Fruit fly (Drosophila melanogaster) whole organism, embryonic: ENCODE measurements around the gene Jhbp13.

Experiments used
- Adf1 ChIP-seq: fragments of 200-800 bp; sonication (Bioruptor generic); IDR thresholded peaks from 2 replicates; pipeline ENCODE4 v1.3.6; 2022; ENCODE audit warnings: missing biosample characterization, missing genetic modification characterization
- Antp ChIP-seq: fragments of 200-800 bp; sonication (Bioruptor generic); optimal IDR thresholded peaks from 3 replicates; lab custom pipeline; 2016; ENCODE audit warnings: missing biosample characterization, missing genetic modification characterization
- CG10979 ChIP-seq: fragments of 200-800 bp; sonication (Bioruptor generic); optimal IDR thresholded peaks from 2 replicates; lab custom pipeline; 2018; ENCODE audit warnings: missing biosample characterization, mild to moderate bottlenecking, missing genetic modification characterization, moderate library complexity
- CG12391 ChIP-seq: fragments of 200-800 bp; sonication (Bioruptor generic); optimal IDR thresholded peaks from 3 replicates; lab custom pipeline; 2018; ENCODE audit warnings: missing biosample characterization, mild to moderate bottlenecking, missing genetic modification characterization, moderate library complexity
- CG13287 ChIP-seq: fragments of 200-800 bp; sonication (Bioruptor generic); IDR thresholded peaks from 2 replicates; pipeline ENCODE4 v1.3.6; 2022; ENCODE audit warnings: missing biosample characterization, missing genetic modification characterization; ENCODE audit not compliant: partially characterized antibody
- CG13424 ChIP-seq: fragments of 200-800 bp; sonication (Bioruptor generic); optimal IDR thresholded peaks from 2 replicates; lab custom pipeline; 2019; ENCODE audit warnings: missing biosample characterization, mild to moderate bottlenecking, missing genetic modification characterization, moderate library complexity
- CG14441 ChIP-seq: fragments of 200-800 bp; sonication (Bioruptor generic); IDR thresholded peaks from 2 replicates; pipeline ENCODE4 v1.3.6; 2022; ENCODE audit warnings: missing biosample characterization, missing genetic modification characterization
- CG15696 ChIP-seq: fragments of 200-800 bp; sonication (Bioruptor generic); optimal IDR thresholded peaks from 2 replicates; lab custom pipeline; 2019; ENCODE audit warnings: missing biosample characterization, mild to moderate bottlenecking, missing genetic modification characterization, moderate library complexity
- CG17361 ChIP-seq: fragments of 200-800 bp; sonication (Bioruptor generic); IDR thresholded peaks from 3 replicates; pipeline ENCODE4 v1.3.6; 2022; ENCODE audit warnings: missing biosample characterization, missing genetic modification characterization
- CG18476 ChIP-seq: fragments of 200-800 bp; sonication (Bioruptor generic); optimal IDR thresholded peaks from 2 replicates; lab custom pipeline; 2016; ENCODE audit warnings: missing biosample characterization, mild to moderate bottlenecking, missing genetic modification characterization
- CG2116 ChIP-seq: fragments of 200-800 bp; sonication (Bioruptor generic); optimal IDR thresholded peaks from 3 replicates; lab custom pipeline; 2018; ENCODE audit warnings: missing biosample characterization, mild to moderate bottlenecking, missing genetic modification characterization
- CG2129 ChIP-seq: fragments of 200-800 bp; sonication (Bioruptor generic); IDR thresholded peaks from 2 replicates; pipeline ENCODE4 v1.3.6; 2022; ENCODE audit warnings: missing biosample characterization, missing genetic modification characterization; ENCODE audit not compliant: partially characterized antibody
- CG2712 ChIP-seq: fragments of 200-800 bp; optimal IDR thresholded peaks from 3 replicates; lab custom pipeline; 2019; ENCODE audit warnings: missing biosample characterization, mild to moderate bottlenecking, missing genetic modification characterization, moderate library complexity
- CG30020 ChIP-seq: fragments of 200-800 bp; optimal IDR thresholded peaks from 2 replicates; lab custom pipeline; 2019; ENCODE audit warnings: missing biosample characterization, mild to moderate bottlenecking, missing genetic modification characterization, moderate library complexity
- CG30403 ChIP-seq: fragments of 200-800 bp; sonication (Bioruptor generic); optimal IDR thresholded peaks from 3 replicates; lab custom pipeline; 2016; ENCODE audit warnings: missing biosample characterization, missing genetic modification characterization
- CG32532 ChIP-seq: fragments of 200-800 bp; sonication (Bioruptor generic); IDR thresholded peaks from 2 replicates; pipeline ENCODE4 v1.3.6; 2022; ENCODE audit warnings: missing biosample characterization, missing genetic modification characterization
- CG6254 ChIP-seq: fragments of 200-800 bp; sonication (Bioruptor generic); optimal IDR thresholded peaks from 3 replicates; lab custom pipeline; 2017; ENCODE audit warnings: mild to moderate bottlenecking, missing biosample characterization, missing genetic modification reagents, missing genetic modification characterization
- CG6689 ChIP-seq: fragments of 200-800 bp; sonication (Bioruptor generic); IDR thresholded peaks from 2 replicates; pipeline ENCODE4 v1.3.6; 2022; ENCODE audit warnings: missing biosample characterization, missing genetic modification characterization
- CG7357 ChIP-seq: fragments of 200-800 bp; sonication (Bioruptor generic); IDR thresholded peaks from 3 replicates; pipeline ENCODE4 v1.3.6; 2022; ENCODE audit warnings: missing biosample characterization, missing genetic modification characterization
- CG8089 ChIP-seq: fragments of 200-800 bp; sonication (Bioruptor generic); optimal IDR thresholded peaks from 3 replicates; lab custom pipeline; 2016; ENCODE audit warnings: missing biosample characterization, missing genetic modification characterization
- CG9437 ChIP-seq: fragments of 200-800 bp; sonication (Bioruptor generic); optimal IDR thresholded peaks from 2 replicates; lab custom pipeline; 2018; ENCODE audit warnings: missing biosample characterization, mild to moderate bottlenecking, missing genetic modification characterization
- CG9932 ChIP-seq: fragments of 200-800 bp; sonication (Bioruptor generic); IDR thresholded peaks from 2 replicates; pipeline ENCODE4 v1.3.6; 2022; ENCODE audit warnings: missing biosample characterization, missing genetic modification characterization
- CoRest ChIP-seq: fragments of 200-800 bp; sonication (Bioruptor generic); optimal IDR thresholded peaks from 3 replicates; lab custom pipeline; 2018; ENCODE audit warnings: missing biosample characterization, mild to moderate bottlenecking, missing genetic modification characterization, moderate library complexity
- Gug ChIP-seq: fragments of 200-800 bp; sonication (Bioruptor generic); IDR thresholded peaks from 4 replicates; pipeline ENCODE4 v1.3.6; 2022; ENCODE audit warnings: missing biosample characterization, missing genetic modification characterization
- MESR4 ChIP-seq: fragments of 200-800 bp; sonication (Bioruptor generic); optimal IDR thresholded peaks from 2 replicates; lab custom pipeline; 2018; ENCODE audit warnings: missing biosample characterization, mild to moderate bottlenecking, missing genetic modification characterization, moderate library complexity
- NC2β ChIP-seq: fragments of 200-800 bp; sonication (Bioruptor generic); optimal IDR thresholded peaks from 2 replicates; lab custom pipeline; 2016; ENCODE audit warnings: missing biosample characterization, missing genetic modification characterization
- Ptx1 ChIP-seq: fragments of 200-800 bp; sonication (Bioruptor generic); IDR thresholded peaks from 2 replicates; pipeline ENCODE4 v1.3.6; 2022; ENCODE audit warnings: missing biosample characterization, missing genetic modification characterization
- Stat92E ChIP-seq, 3 experiments: fragments of >200 bp in 2 of 3; fragments of 200-800 bp in 1 of 3; sonication (Bioruptor generic) in 1 of 3; optimal IDR thresholded peaks; 2 replicates each; lab custom pipeline; 2017 to 2019; ENCODE audit warnings: missing biosample characterization in 3 of 3, missing genetic modification characterization in 3 of 3, mild to moderate bottlenecking in 1 of 3, moderate library complexity in 1 of 3
- Trl ChIP-seq, 3 experiments: fragments of >200 bp in 2 of 3; fragments of 200-800 bp in 1 of 3; sonication (Bioruptor generic) in 1 of 3; optimal IDR thresholded peaks; 2 replicates in 1 of 3; 3 replicates in 2 of 3; lab custom pipeline; 2016 to 2017; ENCODE audit warnings: missing biosample characterization in 1 of 3, missing genetic modification characterization in 1 of 3
- Xrp1 ChIP-seq: fragments of 200-800 bp; sonication (Bioruptor generic); IDR thresholded peaks from 2 replicates; pipeline ENCODE4 v1.3.6; 2022; ENCODE audit warnings: missing biosample characterization, missing genetic modification characterization
- bbx ChIP-seq: fragments of 200-800 bp; sonication (Bioruptor generic); IDR thresholded peaks from 2 replicates; pipeline ENCODE4 v1.3.6; 2022; ENCODE audit warnings: missing biosample characterization, missing genetic modification characterization; ENCODE audit not compliant: partially characterized antibody
- bsh ChIP-seq, 2 experiments: fragments of 200-800 bp; sonication (Bioruptor generic); optimal IDR thresholded peaks; 2 replicates each; lab custom pipeline; 2017 to 2018; ENCODE audit warnings: mild to moderate bottlenecking in 2 of 2, missing biosample characterization in 2 of 2, missing genetic modification characterization in 2 of 2, moderate library complexity in 1 of 2
- corto ChIP-seq: fragments of 200-800 bp; sonication (Bioruptor generic); optimal IDR thresholded peaks from 2 replicates; lab custom pipeline; 2016; ENCODE audit warnings: missing biosample characterization, mild to moderate bottlenecking, missing genetic modification characterization, moderate library complexity
- cwo ChIP-seq: fragments of 200-800 bp; sonication (Bioruptor generic); optimal IDR thresholded peaks from 3 replicates; lab custom pipeline; 2017; ENCODE audit warnings: missing biosample characterization, missing genetic modification characterization, mild to moderate bottlenecking, moderate library complexity, missing genetic modification reagents
- dan ChIP-seq: fragments of 200-800 bp; sonication (Bioruptor generic); IDR thresholded peaks from 2 replicates; pipeline ENCODE4 v1.3.6; 2022; ENCODE audit warnings: missing biosample characterization, missing genetic modification characterization
- dmrt11E ChIP-seq: fragments of 200-800 bp; sonication (Bioruptor generic); optimal IDR thresholded peaks from 3 replicates; lab custom pipeline; 2018; ENCODE audit warnings: missing biosample characterization, mild to moderate bottlenecking, missing genetic modification characterization, moderate library complexity
- dpn ChIP-seq, 2 experiments: fragments of 200-800 bp; sonication (Bioruptor generic); optimal IDR thresholded peaks; 3 replicates each; lab custom pipeline; 2016; ENCODE audit warnings: missing biosample characterization in 2 of 2, missing genetic modification characterization in 2 of 2
- exex ChIP-seq: fragments of 200-800 bp; sonication (Bioruptor generic); optimal IDR thresholded peaks from 4 replicates; lab custom pipeline; 2018; ENCODE audit warnings: missing biosample characterization, mild to moderate bottlenecking, missing genetic modification characterization, moderate library complexity
- fd3F ChIP-seq: fragments of 200-800 bp; sonication (Bioruptor generic); optimal IDR thresholded peaks from 2 replicates; lab custom pipeline; 2018; ENCODE audit warnings: missing biosample characterization, mild to moderate bottlenecking, missing genetic modification characterization, moderate library complexity
- grau ChIP-seq: fragments of 200-800 bp; optimal IDR thresholded peaks from 3 replicates; lab custom pipeline; 2019; ENCODE audit warnings: missing biosample characterization, mild to moderate bottlenecking, missing genetic modification characterization, moderate library complexity
- her ChIP-seq: fragments of 200-800 bp; sonication (Bioruptor generic); optimal IDR thresholded peaks from 2 replicates; lab custom pipeline; 2016; ENCODE audit warnings: missing biosample characterization, missing genetic modification characterization
- inv ChIP-seq: fragments of 200-800 bp; sonication (Bioruptor generic); IDR thresholded peaks from 2 replicates; pipeline ENCODE4 v1.3.6; 2022; ENCODE audit warnings: missing biosample characterization, missing genetic modification characterization; ENCODE audit not compliant: partially characterized antibody
- lmd ChIP-seq: fragments of 200-800 bp; sonication (Bioruptor generic); IDR thresholded peaks from 2 replicates; pipeline ENCODE4 v1.3.6; 2022; ENCODE audit warnings: missing biosample characterization, missing genetic modification characterization
- pb ChIP-seq: fragments of 200-800 bp; sonication (Bioruptor generic); optimal IDR thresholded peaks from 3 replicates; lab custom pipeline; 2016; ENCODE audit warnings: missing biosample characterization, missing genetic modification characterization
- pfk ChIP-seq: fragments of 200-800 bp; sonication (Bioruptor generic); optimal IDR thresholded peaks from 2 replicates; lab custom pipeline; 2018; ENCODE audit warnings: missing biosample characterization, mild to moderate bottlenecking, missing genetic modification characterization, moderate library complexity
- zfh2 ChIP-seq: fragments of 200-800 bp; sonication (Bioruptor generic); optimal IDR thresholded peaks from 2 replicates; lab custom pipeline; 2016; ENCODE audit warnings: missing biosample characterization, missing genetic modification characterization

The Jhbp13 gene

dm6 chr2L:13202960-13203436 lies 36.8 kb upstream of the Jhbp13 start, which contains the start of gene CG16972 (continued):
- no peak for TF ChIP-seq CG12391 (tag; lab: Kevin White, UChicago)
- TF ChIP-seq fd3F (GFP tag; lab: Kevin White, UChicago) = no peak
- TF ChIP-seq CG30403 (GFP tag; lab: Kevin White, UChicago) = peak; percentile 50
- 0 out of 2 replicates have a peak, but pooled peaks have one; percentile 12 for TF ChIP-seq CG6689 (GFP tag; lab: Robert Waterston, UW)
- TF ChIP-seq CG10979 (tag; lab: Kevin White, UChicago) = no peak
- TF ChIP-seq MESR4 (GFP tag; lab: Kevin White, UChicago) = peak; percentile 64
- peak; percentile 29 for TF ChIP-seq CG9437
- TF ChIP-seq CG6254 = no peak
- no peak for TF ChIP-seq CG2116 (GFP tag; lab: Kevin White, UChicago)
- no peak for TF ChIP-seq cwo (GFP tag; lab: Kevin White, UChicago)
- TF ChIP-seq lmd = no peak
- no peak for TF ChIP-seq pfk (GFP tag; lab: Kevin White, UChicago)
- no peak for TF ChIP-seq dpn (GFP tag; optimal IDR thresholded peaks at IDR 0.05; lab: Kevin White, UChicago)
- no peak for TF ChIP-seq exex (tag; lab: Kevin White, UChicago)

- TF ChIP-seq Antp (GFP tag; lab: Kevin White, UChicago) (peak; percentile 24), corto (no peak), CG15696 (tag; lab: Kevin White, UChicago) (no peak), pb (GFP tag; lab: Kevin White, UChicago) (no peak), Gug (GFP tag; lab: Robert Waterston, UW) (no peak), CG2129 (GFP tag; lab: Robert Waterston, UW) (no peak; the same call in 1 of the 2 replicates), CoRest (tag; lab: Kevin White, UChicago) (peak; percentile 58), grau (tag; lab: Kevin White, UChicago) (peak; percentile 20), CG8089 (GFP tag; lab: Kevin White, UChicago) (no peak), Adf1 (peak; percentile 29), CG13287 (GFP tag; lab: Robert Waterston, UW) (peak; percentile 63), CG2712 (tag; lab: Kevin White, UChicago) (no peak), Trl (optimal IDR thresholded peaks at IDR 0.05; lab: Kevin White, UChicago) (peak in 1 of 2 experiments; percentile 66), Trl (GFP tag; optimal IDR thresholded peaks at IDR 0.05; lab: Kevin White, UChicago) (no peak), Xrp1 (GFP tag; lab: Robert Waterston, UW) (peak; percentile 19; the same call in 1 of the 2 replicates), CG17361 (GFP tag; lab: Robert Waterston, UW) (no peak), zfh2 (GFP tag; lab: Kevin White, UChicago) (no peak), CG30020 (tag; lab: Kevin White, UChicago) (peak; percentile 16), inv (GFP tag; lab: Robert Waterston, UW) (peak; percentile 44; the same call in 1 of the 2 replicates), CG13424 (tag; lab: Kevin White, UChicago) (peak; percentile 59), Stat92E (GFP tag; optimal IDR thresholded peaks at IDR 0.05; lab: Kevin White, UChicago) (peak in 1 of 3 experiments; percentile 41), dmrt11E (tag; lab: Kevin White, UChicago) (peak; percentile 37), Ptx1 (GFP tag; lab: Robert Waterston, UW) (peak; percentile 60), CG9932 (GFP tag; lab: Robert Waterston, UW) (peak; percentile 38), CG32532 (GFP tag; lab: Robert Waterston, UW) (peak; percentile 60; the same call in 1 of the 2 replicates), CG14441 (GFP tag; lab: Robert Waterston, UW) (no peak), CG18476 (GFP tag; lab: Kevin White, UChicago) (peak; percentile 19), her (GFP tag; lab: Kevin White, UChicago) (peak; percentile 98), CG7357 (no peak), dan (GFP tag; lab: Robert Waterston, UW) (no peak), bsh (GFP tag; optimal IDR thresholded peaks at IDR 0.05; lab: Kevin White, UChicago) (peak in 1 of 2 experiments; percentile 42), bbx (GFP tag; lab: Robert Waterston, UW) (peak; percentile 49), NC2β (GFP tag; lab: Kevin White, UChicago) (peak; percentile 4)
Measured at dm6 chr2L:13203437-13204137, 36.2 kb upstream of the Jhbp13 start, which contains the start of gene Pect. TSS of gene Pect (plus strand) at chr2L:13203762.
